Fruit fly (Drosophila melanogaster) whole organism, embryonic: ENCODE data around the gene IFT54.

Source experiments
- Adf1 ChIP-seq: fragments of 200-800 bp; sonication (Bioruptor generic); IDR thresholded peaks from 2 replicates; pipeline ENCODE4 v1.3.6; 2022; ENCODE audit warnings: missing biosample characterization, missing genetic modification characterization
- Antp ChIP-seq: fragments of 200-800 bp; sonication (Bioruptor generic); optimal IDR thresholded peaks from 3 replicates; lab custom pipeline; 2016; ENCODE audit warnings: missing biosample characterization, missing genetic modification characterization
- B-H2 ChIP-seq: fragments of 200-800 bp; sonication (Bioruptor generic); optimal IDR thresholded peaks from 2 replicates; lab custom pipeline; 2018; ENCODE audit warnings: missing biosample characterization, mild to moderate bottlenecking, missing genetic modification characterization
- BEAF-32 ChIP-seq: fragments of 200-800 bp; sonication (Bioruptor generic); optimal IDR thresholded peaks from 3 replicates; lab custom pipeline; 2017; ENCODE audit warnings: missing biosample characterization, missing genetic modification characterization, mild to moderate bottlenecking, moderate library complexity, missing genetic modification reagents
- CG10274 ChIP-seq: fragments of 200-800 bp; sonication (Bioruptor generic); optimal IDR thresholded peaks from 3 replicates; lab custom pipeline; 2017; ENCODE audit warnings: missing biosample characterization, mild to moderate bottlenecking, missing genetic modification characterization
- CG12104 ChIP-seq: fragments of 200-800 bp; sonication (Bioruptor generic); optimal IDR thresholded peaks from 3 replicates; lab custom pipeline; 2016; ENCODE audit warnings: missing biosample characterization, missing genetic modification characterization
- CG12219 ChIP-seq: fragments of 200-800 bp; sonication (Bioruptor generic); optimal IDR thresholded peaks from 3 replicates; lab custom pipeline; 2018; ENCODE audit warnings: missing biosample characterization, mild to moderate bottlenecking, missing genetic modification characterization
- CG14050 ChIP-seq: fragments of 200-800 bp; sonication (Bioruptor generic); IDR thresholded peaks from 3 replicates; pipeline ENCODE4 v1.3.6; 2022; ENCODE audit warnings: missing biosample characterization, missing genetic modification characterization
- CG1529 ChIP-seq: fragments of 200-800 bp; sonication (Bioruptor generic); optimal IDR thresholded peaks from 3 replicates; lab custom pipeline; 2018; ENCODE audit warnings: missing biosample characterization, missing genetic modification characterization
- CG1602 ChIP-seq: fragments of 200-800 bp; sonication (Bioruptor generic); optimal IDR thresholded peaks from 3 replicates; lab custom pipeline; 2016; ENCODE audit warnings: missing biosample characterization, missing genetic modification characterization
- CG16779 ChIP-seq: fragments of 200-800 bp; sonication (Bioruptor generic); IDR thresholded peaks from 2 replicates; pipeline ENCODE4 v1.3.6; 2022; ENCODE audit warnings: missing biosample characterization, missing genetic modification characterization
- CG17359 ChIP-seq: fragments of 200-800 bp; sonication (Bioruptor generic); optimal IDR thresholded peaks from 3 replicates; lab custom pipeline; 2018; ENCODE audit warnings: missing biosample characterization, mild to moderate bottlenecking, missing genetic modification characterization, moderate library complexity
- CG17385 ChIP-seq: fragments of 200-800 bp; sonication (Bioruptor generic); optimal IDR thresholded peaks from 3 replicates; lab custom pipeline; 2018; ENCODE audit warnings: missing biosample characterization, mild to moderate bottlenecking, missing genetic modification characterization
- CG18764 ChIP-seq: fragments of 200-800 bp; sonication (Bioruptor generic); optimal IDR thresholded peaks from 3 replicates; lab custom pipeline; 2016; ENCODE audit warnings: missing biosample characterization, missing genetic modification characterization
- CG30431 ChIP-seq: fragments of 200-800 bp; sonication (Bioruptor generic); optimal IDR thresholded peaks from 2 replicates; lab custom pipeline; 2017; ENCODE audit warnings: missing biosample characterization, missing genetic modification characterization
- CG31365 ChIP-seq: fragments of 200-800 bp; sonication (Bioruptor generic); optimal IDR thresholded peaks from 2 replicates; lab custom pipeline; 2018; ENCODE audit warnings: missing biosample characterization, mild to moderate bottlenecking, missing genetic modification characterization
- CG42726 ChIP-seq: fragments of 200-800 bp; sonication (Bioruptor generic); IDR thresholded peaks from 2 replicates; pipeline ENCODE4 v1.3.6; 2022; ENCODE audit warnings: missing biosample characterization, missing genetic modification characterization; ENCODE audit not compliant: partially characterized antibody
- CG5180 ChIP-seq: fragments of 200-800 bp; sonication (Bioruptor generic); optimal IDR thresholded peaks from 3 replicates; lab custom pipeline; 2017; ENCODE audit warnings: missing biosample characterization, missing genetic modification characterization, mild to moderate bottlenecking, moderate library complexity, missing genetic modification reagents
- CG5953 ChIP-seq: fragments of 200-800 bp; sonication (Bioruptor generic); IDR thresholded peaks from 2 replicates; pipeline ENCODE4 v1.3.6; 2022; ENCODE audit warnings: missing biosample characterization, missing genetic modification characterization
- CG6689 ChIP-seq: fragments of 200-800 bp; sonication (Bioruptor generic); IDR thresholded peaks from 2 replicates; pipeline ENCODE4 v1.3.6; 2022; ENCODE audit warnings: missing biosample characterization, missing genetic modification characterization
- CG6765 ChIP-seq: fragments of 200-800 bp; sonication (Bioruptor generic); optimal IDR thresholded peaks from 3 replicates; lab custom pipeline; 2017; ENCODE audit warnings: missing biosample characterization, mild to moderate bottlenecking, missing genetic modification characterization
- CG7372 ChIP-seq: fragments of 200-800 bp; sonication (Bioruptor generic); IDR thresholded peaks from 2 replicates; pipeline ENCODE4 v1.3.6; 2022; ENCODE audit warnings: missing biosample characterization, missing genetic modification characterization
- CG8359 ChIP-seq: fragments of 200-800 bp; sonication (Bioruptor generic); optimal IDR thresholded peaks from 2 replicates; lab custom pipeline; 2017; ENCODE audit warnings: missing biosample characterization, mild to moderate bottlenecking, missing genetic modification characterization, borderline replicate concordance
- CG9932 ChIP-seq: fragments of 200-800 bp; sonication (Bioruptor generic); IDR thresholded peaks from 2 replicates; pipeline ENCODE4 v1.3.6; 2022; ENCODE audit warnings: missing biosample characterization, missing genetic modification characterization
- Chrac-16 ChIP-seq: fragments of 200-800 bp; sonication (Bioruptor generic); optimal IDR thresholded peaks from 3 replicates; lab custom pipeline; 2016; ENCODE audit warnings: missing biosample characterization, missing genetic modification characterization
- D19B ChIP-seq: fragments of 200-800 bp; sonication (Bioruptor generic); optimal IDR thresholded peaks from 2 replicates; lab custom pipeline; 2017; ENCODE audit warnings: missing biosample characterization, mild to moderate bottlenecking, missing genetic modification characterization
- Dfd ChIP-seq, 2 experiments: fragments of >200 bp; optimal IDR thresholded peaks; 2 replicates each; lab custom pipeline; 2017; ENCODE audit warnings: missing biosample characterization in 2 of 2, missing genetic modification characterization in 2 of 2
- Eip74EF ChIP-seq, 2 experiments: fragments of 200-800 bp in 1 of 2; fragments of >200 bp in 1 of 2; sonication (Bioruptor generic) in 1 of 2; optimal IDR thresholded peaks; 2 replicates each; lab custom pipeline; 2017 to 2019; ENCODE audit warnings: missing biosample characterization in 2 of 2, missing genetic modification characterization in 2 of 2, mild to moderate bottlenecking in 1 of 2, moderate library complexity in 1 of 2
- HLH3B ChIP-seq: fragments of 200-800 bp; sonication (Bioruptor generic); IDR thresholded peaks from 2 replicates; pipeline ENCODE4 v1.3.6; 2022; ENCODE audit warnings: missing biosample characterization, missing genetic modification characterization
- HLH54F ChIP-seq: fragments of 200-800 bp; sonication (Bioruptor generic); optimal IDR thresholded peaks from 3 replicates; lab custom pipeline; 2016; ENCODE audit warnings: missing biosample characterization, missing genetic modification characterization
- Lpt ChIP-seq: fragments of >200 bp; optimal IDR thresholded peaks from 2 replicates; lab custom pipeline; 2018; ENCODE audit warnings: missing biosample characterization, missing genetic modification characterization
- MBD-R2 ChIP-seq: fragments of 200-800 bp; sonication (Bioruptor generic); IDR thresholded peaks from 2 replicates; pipeline ENCODE4 v1.3.6; 2022; ENCODE audit warnings: missing biosample characterization, missing genetic modification characterization
- NC2β ChIP-seq: fragments of 200-800 bp; sonication (Bioruptor generic); optimal IDR thresholded peaks from 2 replicates; lab custom pipeline; 2016; ENCODE audit warnings: missing biosample characterization, missing genetic modification characterization
- Side ChIP-seq: fragments of 200-800 bp; sonication (Bioruptor generic); optimal IDR thresholded peaks from 2 replicates; lab custom pipeline; 2016; ENCODE audit warnings: missing biosample characterization, missing genetic modification characterization
- Spps ChIP-seq: fragments of 200-800 bp; sonication (Bioruptor generic); optimal IDR thresholded peaks from 2 replicates; lab custom pipeline; 2018; ENCODE audit warnings: missing biosample characterization, mild to moderate bottlenecking, missing genetic modification characterization
- ato ChIP-seq: fragments of 200-800 bp; sonication (Bioruptor generic); IDR thresholded peaks from 2 replicates; pipeline ENCODE4 v1.3.6; 2022; ENCODE audit warnings: missing biosample characterization, missing genetic modification characterization; ENCODE audit not compliant: partially characterized antibody
- chif ChIP-seq, 2 experiments: fragments of 200-800 bp; sonication (Bioruptor generic); optimal IDR thresholded peaks; 3 replicates each; lab custom pipeline; 2016; ENCODE audit warnings: missing biosample characterization in 2 of 2, missing genetic modification characterization in 2 of 2
- eve ChIP-seq, 2 experiments: fragments of >200 bp; optimal IDR thresholded peaks; 2 replicates each; lab custom pipeline; 2017; ENCODE audit warnings: missing biosample characterization in 2 of 2, missing genetic modification characterization in 2 of 2
- gcm ChIP-seq: fragments of 200-800 bp; sonication (Bioruptor generic); optimal IDR thresholded peaks from 2 replicates; lab custom pipeline; 2019; ENCODE audit warnings: missing biosample characterization, mild to moderate bottlenecking, missing genetic modification characterization, moderate library complexity
- ham ChIP-seq: fragments of 200-800 bp; sonication (Bioruptor generic); IDR thresholded peaks from 2 replicates; pipeline ENCODE4 v1.3.6; 2022; ENCODE audit warnings: missing biosample characterization, missing genetic modification characterization
- jigr1 ChIP-seq: fragments of 200-800 bp; sonication (Bioruptor generic); IDR thresholded peaks from 3 replicates; pipeline ENCODE4 v1.3.6; 2022; ENCODE audit warnings: missing biosample characterization, missing genetic modification characterization
- maf-S ChIP-seq: fragments of 200-800 bp; sonication (Bioruptor generic); optimal IDR thresholded peaks from 2 replicates; lab custom pipeline; 2016; ENCODE audit warnings: missing biosample characterization, missing genetic modification characterization
- mld ChIP-seq: fragments of 200-800 bp; sonication (Bioruptor generic); IDR thresholded peaks from 3 replicates; pipeline ENCODE4 v1.3.6; 2022; ENCODE audit warnings: missing biosample characterization, missing genetic modification characterization; ENCODE audit not compliant: partially characterized antibody
- odd ChIP-seq: fragments of 200-800 bp; sonication (Bioruptor generic); optimal IDR thresholded peaks from 2 replicates; lab custom pipeline; 2017; ENCODE audit warnings: missing biosample characterization, mild to moderate bottlenecking, missing genetic modification characterization
- otp ChIP-seq: fragments of 200-800 bp; sonication (Bioruptor generic); IDR thresholded peaks from 3 replicates; pipeline ENCODE4, ENCODE4 v1.3.6; 2022; ENCODE audit warnings: missing biosample characterization, missing genetic modification characterization
- p53 ChIP-seq: fragments of 200-800 bp; sonication (Bioruptor generic); optimal IDR thresholded peaks from 2 replicates; lab custom pipeline; 2016; ENCODE audit warnings: missing biosample characterization, missing genetic modification characterization
- pb ChIP-seq: fragments of 200-800 bp; sonication (Bioruptor generic); optimal IDR thresholded peaks from 3 replicates; lab custom pipeline; 2016; ENCODE audit warnings: missing biosample characterization, missing genetic modification characterization
- run ChIP-seq: fragments of 200-800 bp; sonication (Bioruptor generic); optimal IDR thresholded peaks from 3 replicates; lab custom pipeline; 2018; ENCODE audit warnings: missing biosample characterization, mild to moderate bottlenecking, missing genetic modification characterization
- shn ChIP-seq: fragments of 200-800 bp; sonication (Bioruptor generic); optimal IDR thresholded peaks from 3 replicates; lab custom pipeline; 2016; ENCODE audit warnings: missing biosample characterization, missing genetic modification characterization
- slp2 ChIP-seq: fragments of 200-800 bp; sonication (Bioruptor generic); optimal IDR thresholded peaks from 2 replicates; lab custom pipeline; 2016; ENCODE audit warnings: missing biosample characterization, missing genetic modification characterization
- stc ChIP-seq: fragments of 200-800 bp; sonication (Bioruptor generic); IDR thresholded peaks from 2 replicates; pipeline ENCODE4 v1.3.6; 2022; ENCODE audit warnings: missing biosample characterization, missing genetic modification characterization
- wdn ChIP-seq: fragments of 200-800 bp; sonication (Bioruptor generic); IDR thresholded peaks from 2 replicates; pipeline ENCODE4 v1.3.6; 2022; ENCODE audit warnings: missing biosample characterization, missing genetic modification characterization

Gene IFT54

DNA sequence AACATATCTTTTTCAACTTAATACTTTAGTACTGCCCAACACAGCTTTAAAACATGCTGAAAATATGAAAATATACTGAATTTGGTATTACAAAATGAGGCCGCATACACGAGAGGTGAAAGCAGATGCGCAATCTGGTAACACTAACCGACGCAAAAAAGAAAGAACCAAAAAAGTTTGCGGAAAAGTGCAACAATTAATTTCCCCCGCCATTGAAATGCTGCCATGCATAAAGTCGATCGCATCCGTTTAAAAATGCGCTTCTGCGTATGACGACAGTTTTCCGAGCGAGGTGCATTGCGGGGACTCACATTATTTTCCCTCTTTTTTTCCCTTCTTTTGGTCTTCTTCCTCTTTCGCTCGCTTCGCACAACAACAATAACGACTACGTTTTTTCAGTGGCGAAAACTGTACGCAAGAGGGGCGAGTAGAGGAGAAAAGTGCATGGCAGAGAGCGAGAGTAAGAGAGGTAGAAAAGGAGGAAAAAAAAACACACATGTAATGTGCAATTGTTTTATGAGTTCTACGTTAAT is 13.8 kb downstream of the IFT54 start, which contains the start of gene Set8 (continued):
- TF ChIP-seq run (tag; lab: Kevin White, UChicago), result no peak
- no peak; the same call in 1 of the 2 replicates for TF ChIP-seq Adf1
- no peak for TF ChIP-seq CG18764
- TF ChIP-seq CG12104 (GFP tag; lab: Kevin White, UChicago), result no peak
- TF ChIP-seq maf-S, result no peak
- no peak for TF ChIP-seq stc (GFP tag; lab: Robert Waterston, UW)
- no peak for TF ChIP-seq CG10274
- TF ChIP-seq CG8359, result no peak
- TF ChIP-seq NC2β, result peak; percentile 3
- TF ChIP-seq CG30431, result no peak
- TF ChIP-seq CG6689 (GFP tag; lab: Robert Waterston, UW), result no peak
- no peak for TF ChIP-seq otp (GFP tag; lab: Robert Waterston, UW)
- TF ChIP-seq jigr1 (GFP tag; lab: Robert Waterston, UW), result no peak
- TF ChIP-seq CG5180, result no peak
- TF ChIP-seq BEAF-32 (GFP tag; lab: Kevin White, UChicago), result peak; percentile 41
- TF ChIP-seq p53 (GFP tag; lab: Kevin White, UChicago), result no peak
- TF ChIP-seq Dfd (GFP tag; optimal IDR thresholded peaks at IDR 0.05; lab: Kevin White, UChicago), result no peak
- no peak for TF ChIP-seq gcm (GFP tag; lab: Kevin White, UChicago)
- no peak for TF ChIP-seq B-H2
- TF ChIP-seq mld (GFP tag; lab: Robert Waterston, UW), result no peak
- TF ChIP-seq CG1529 (GFP tag; lab: Kevin White, UChicago), result no peak
- no peak for TF ChIP-seq CG6765
- peak; percentile 94 for TF ChIP-seq CG17385
- TF ChIP-seq eve (GFP tag; optimal IDR thresholded peaks at IDR 0.05; lab: Kevin White, UChicago), result no peak
- TF ChIP-seq pb, result no peak
- no peak for TF ChIP-seq Side (GFP tag; lab: Kevin White, UChicago)
- no peak for TF ChIP-seq CG9932 (GFP tag; lab: Robert Waterston, UW)
- TF ChIP-seq CG31365 (tag; lab: Kevin White, UChicago), result no peak
- TF ChIP-seq Chrac-16 (GFP tag; lab: Kevin White, UChicago), result no peak
- TF ChIP-seq Spps (tag; lab: Kevin White, UChicago), result no peak
- no peak for TF ChIP-seq odd
- TF ChIP-seq Lpt (GFP tag; lab: Kevin White, UChicago), result no peak
- no peak for TF ChIP-seq Antp (GFP tag; lab: Kevin White, UChicago)
- no peak for TF ChIP-seq D19B (GFP tag; lab: Kevin White, UChicago)
- no peak for TF ChIP-seq CG16779 (GFP tag; lab: Robert Waterston, UW)
- no peak for TF ChIP-seq slp2 (GFP tag; lab: Kevin White, UChicago)
- no peak for TF ChIP-seq CG12219 (GFP tag; lab: Kevin White, UChicago)
- no peak for TF ChIP-seq chif (GFP tag; optimal IDR thresholded peaks at IDR 0.05; lab: Kevin White, UChicago)
- TF ChIP-seq CG5953 (GFP tag; lab: Robert Waterston, UW), result no peak
- TF ChIP-seq CG14050, result no peak
- no peak for TF ChIP-seq HLH54F (GFP tag; lab: Kevin White, UChicago)
- no peak for TF ChIP-seq CG7372
- no peak for TF ChIP-seq CG1602 (GFP tag; lab: Kevin White, UChicago)
- TF ChIP-seq HLH3B (GFP tag; lab: Robert Waterston, UW), result no peak
- TF ChIP-seq CG17359 (tag; lab: Kevin White, UChicago), result no peak
- TF ChIP-seq ato (GFP tag; lab: Robert Waterston, UW), result no peak
- peak; percentile 43 for TF ChIP-seq MBD-R2 (GFP tag; lab: Robert Waterston, UW)
- no peak for TF ChIP-seq shn (GFP tag; lab: Kevin White, UChicago)
- TF ChIP-seq wdn (GFP tag; lab: Robert Waterston, UW), result no peak
- TF ChIP-seq CG42726, result no peak
- no peak for TF ChIP-seq ham (GFP tag; lab: Robert Waterston, UW)
- no peak for TF ChIP-seq Eip74EF (GFP tag; optimal IDR thresholded peaks at IDR 0.05; lab: Kevin White, UChicago)
